Fruit fly (Drosophila melanogaster): Measurements from ENCODE around the gene CG31673.

The CG31673 gene

DNA sequence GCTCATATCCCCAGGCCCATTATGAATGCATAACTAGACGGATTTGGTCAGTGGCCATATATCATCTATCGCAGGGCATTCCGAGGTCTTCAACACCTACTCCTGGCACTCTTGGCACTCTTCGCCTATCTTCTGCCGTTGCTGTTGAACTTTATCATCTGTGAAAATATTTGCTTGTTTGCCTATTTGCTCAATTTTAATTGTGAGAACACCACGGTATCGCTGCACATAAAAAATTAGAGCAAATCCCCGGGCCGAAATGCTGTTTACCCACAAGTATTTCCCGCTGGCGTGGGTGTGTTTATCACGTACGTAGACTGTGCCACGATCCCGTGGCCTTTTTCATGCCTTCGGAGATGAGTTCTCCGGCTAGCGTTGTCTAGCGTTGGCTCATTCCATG, 48.6 kb upstream of the CG31673 start (continued):
- TF ChIP-seq wdn (GFP tag; IDR thresholded peaks at IDR 0.05) (no peak), wor (GFP tag; IDR thresholded peaks at IDR 0.05) (no peak), CG2120 (GFP tag; optimal IDR thresholded peaks at IDR 0.05) (peak; percentile 12), CG8944 (GFP tag; optimal IDR thresholded peaks at IDR 0.05) (no peak), cas (GFP tag; IDR thresholded peaks at IDR 0.05) (no peak), lbe (GFP tag; optimal IDR thresholded peaks at IDR 0.05) (peak; percentile 14), Hmx (GFP tag; optimal IDR thresholded peaks at IDR 0.05) (no peak), Oli (tag; optimal IDR thresholded peaks at IDR 0.05) (peak; percentile 28), dimm (GFP tag; IDR thresholded peaks at IDR 0.05) (no peak), CG10565 (GFP tag; optimal IDR thresholded peaks at IDR 0.05) (no peak), CG14965 (GFP tag; optimal IDR thresholded peaks at IDR 0.05; ENCODE audit: borderline replicate concordance) (peak; percentile 59), dati (GFP tag; IDR thresholded peaks at IDR 0.05) (0 out of 2 replicates have a peak, but pooled peaks have one; percentile 48), Ada2b (GFP tag; IDR thresholded peaks at IDR 0.05) (no peak), CG4730 (GFP tag; IDR thresholded peaks at IDR 0.05) (no peak), CG12659 (GFP tag; optimal IDR thresholded peaks at IDR 0.05) (peak; percentile 52), Lhr (GFP tag; optimal IDR thresholded peaks at IDR 0.05) (peak; percentile 35), CG9727 (GFP tag; optimal IDR thresholded peaks at IDR 0.05) (peak; percentile 87), CG15073 (GFP tag; optimal IDR thresholded peaks at IDR 0.05) (no peak), mirr (GFP tag; optimal IDR thresholded peaks at IDR 0.05) (peak; percentile 55), jumu (GFP tag; optimal IDR thresholded peaks at IDR 0.05) (peak; percentile 51), CG15011 (GFP tag; optimal IDR thresholded peaks at IDR 0.05) (peak; percentile 61), emc (GFP tag; optimal IDR thresholded peaks at IDR 0.05) (no peak), CG11560 (tag; IDR thresholded peaks at IDR 0.05) (no peak), Bgb (GFP tag; IDR thresholded peaks at IDR 0.05; ENCODE audit: partially characterized antibody) (no peak), CG13894 (tag; optimal IDR thresholded peaks at IDR 0.05) (peak; percentile 37), CG2116 (GFP tag; optimal IDR thresholded peaks at IDR 0.05) (peak; percentile 22), vnd (GFP tag; IDR thresholded peaks at IDR 0.05; ENCODE audit: partially characterized antibody) (no peak), Ssrp (tag; optimal IDR thresholded peaks at IDR 0.05) (no peak), twi (tag; optimal IDR thresholded peaks at IDR 0.05) (peak; percentile 65), Adf1 (GFP tag; IDR thresholded peaks at IDR 0.05) (no peak), CG13775 (GFP tag; optimal IDR thresholded peaks at IDR 0.05) (no peak), peb (GFP tag; IDR thresholded peaks at IDR 0.05) (0 out of 2 replicates have a peak, but pooled peaks have one; percentile 28), CG18599 (GFP tag; optimal IDR thresholded peaks at IDR 0.05) (peak; percentile 87), fd102C (GFP tag; optimal IDR thresholded peaks at IDR 0.05) (peak; percentile 95), CG1603 (tag; optimal IDR thresholded peaks at IDR 0.05) (peak; percentile 82), fd96Cb (tag; optimal IDR thresholded peaks at IDR 0.05) (peak; percentile 18), E2f2 (GFP tag; IDR thresholded peaks at IDR 0.05) (no peak), CG12236 (GFP tag; optimal IDR thresholded peaks at IDR 0.05) (peak; percentile 51), D (optimal IDR thresholded peaks at IDR 0.05) (no peak), D (GFP tag; optimal IDR thresholded peaks at IDR 0.05) (peak; percentile 61), chif (GFP tag; optimal IDR thresholded peaks at IDR 0.05) (peak; percentile 14 to 49), sima (GFP tag; optimal IDR thresholded peaks at IDR 0.05) (no peak), H2.0 (GFP tag; IDR thresholded peaks at IDR 0.05) (no peak), Scr (GFP tag; IDR thresholded peaks at IDR 0.05; ENCODE audit: partially characterized antibody) (no peak), CG1602 (GFP tag; optimal IDR thresholded peaks at IDR 0.05) (peak; percentile 13), chm (GFP tag; IDR thresholded peaks at IDR 0.05) (peak; percentile 81; the same call in 1 of the 2 replicates), dm (GFP tag; optimal IDR thresholded peaks at IDR 0.05) (no peak), gem (tag; optimal IDR thresholded peaks at IDR 0.05) (peak; percentile 71), CG30431 (GFP tag; optimal IDR thresholded peaks at IDR 0.05) (peak; percentile 40), CG1647 (GFP tag; optimal IDR thresholded peaks at IDR 0.05) (peak; percentile 7), CG6791 (GFP tag; IDR thresholded peaks at IDR 0.05; ENCODE audit: partially characterized antibody) (no peak)

All from whole organism, embryonic.